Worm (Caenorhabditis elegans) whole organism, L1 larva: ENCODE results near the gene C29A12.22.

Experiments
- C34B4.2 ChIP-seq: sonication (generic microtip); optimal IDR thresholded peaks from 2 replicates; lab custom pipeline; 2017; ENCODE audit warnings: mild to moderate bottlenecking, missing genetic modification characterization, missing compliant biosample characterization
- Y116A8C.19 ChIP-seq: sonication (generic microtip); optimal IDR thresholded peaks from 2 replicates; lab custom pipeline; 2016; ENCODE audit warnings: missing compliant biosample characterization, missing genetic modification characterization, borderline replicate concordance
- ceh-88 ChIP-seq: fragments of 200-800 bp; sonication (Bioruptor generic); IDR thresholded peaks from 2 replicates; pipeline ENCODE4 v1.3.6; 2022; ENCODE audit warnings: missing genetic modification characterization, missing compliant biosample characterization
- dpl-1 ChIP-seq, 3 experiments: fragments of 150-350 bp in 2 of 3; sonication (generic microtip) in 1 of 3; optimal IDR thresholded peaks; 2 replicates each; lab custom pipeline; 2014 to 2017; ENCODE audit warnings: missing biosample characterization in 3 of 3, missing genetic modification characterization in 3 of 3, missing genetic modification reagents in 3 of 3
- fos-1 ChIP-seq: fragments of 150-350 bp; optimal IDR thresholded peaks from 2 replicates; lab custom pipeline; 2014; ENCODE audit warnings: missing biosample characterization, missing genetic modification characterization
- mdl-1 ChIP-seq, 2 experiments: fragments of 150-350 bp; optimal IDR thresholded peaks; 2 replicates each; lab custom pipeline; 2014 to 2017; ENCODE audit warnings: missing biosample characterization in 2 of 2, missing genetic modification characterization in 2 of 2, inconsistent platforms in 1 of 2
- nhr-47 ChIP-seq: sonication (generic microtip); optimal IDR thresholded peaks from 2 replicates; lab custom pipeline; 2016; ENCODE audit warnings: mild to moderate bottlenecking, missing genetic modification characterization, moderate library complexity, missing compliant biosample characterization

- TF ChIP-seq fos-1 (tag; lab: Kevin White, UChicago) = no peak
- no peak for TF ChIP-seq C34B4.2
- no peak for TF ChIP-seq Y116A8C.19 (tag; lab: Kevin White, UChicago)
- no peak for TF ChIP-seq dpl-1 (GFP tag; optimal IDR thresholded peaks at IDR 0.05; lab: Kevin White, UChicago)
- no peak for TF ChIP-seq ceh-88 (GFP tag; lab: Robert Waterston, UW)
- TF ChIP-seq mdl-1 (tag; optimal IDR thresholded peaks at IDR 0.05; lab: Kevin White, UChicago) = no peak
- no peak for TF ChIP-seq nhr-47
Measured at ce11 chrV:10814333-10814732, 2.5 kb downstream of the C29A12.22 start.
